Worm (Caenorhabditis elegans) whole organism, late embryonic: ENCODE data around the gene F33A8.7.

Experiments
- F13H6.1 ChIP-seq: sonication (generic microtip); optimal IDR thresholded peaks from 2 replicates; lab custom pipeline; 2016; ENCODE audit warnings: missing genetic modification characterization, missing compliant biosample characterization
- ceh-18 ChIP-seq: sonication (generic microtip); optimal IDR thresholded peaks from 2 replicates; lab custom pipeline; 2016; ENCODE audit warnings: missing genetic modification characterization, missing compliant biosample characterization
- ceh-19 ChIP-seq: fragments of 200-800 bp; sonication (Bioruptor generic); optimal IDR thresholded peaks from 2 replicates; lab custom pipeline; 2018; ENCODE audit warnings: mild to moderate bottlenecking, missing genetic modification characterization, missing compliant biosample characterization
- ets-4 ChIP-seq: sonication (generic microtip); optimal IDR thresholded peaks from 2 replicates; lab custom pipeline; 2016; ENCODE audit warnings: missing genetic modification characterization, missing compliant biosample characterization
- pqm-1 ChIP-seq: sonication (generic microtip); optimal IDR thresholded peaks from 2 replicates; lab custom pipeline; 2016; ENCODE audit warnings: missing genetic modification characterization, missing compliant biosample characterization
- rnt-1 ChIP-seq: sonication (generic microtip); optimal IDR thresholded peaks from 2 replicates; lab custom pipeline; 2016; ENCODE audit warnings: missing genetic modification characterization, missing compliant biosample characterization

- TF ChIP-seq ceh-18 (tag; lab: Kevin White, UChicago) (no peak), ets-4 (tag; lab: Kevin White, UChicago) (no peak), pqm-1 (tag; lab: Kevin White, UChicago) (no peak), F13H6.1 (tag; lab: Kevin White, UChicago) (no peak), ceh-19 (GFP tag; lab: Kevin White, UChicago) (no peak), rnt-1 (tag; lab: Kevin White, UChicago) (no peak)
Measured at ce11 chrII:11004381-11004780, 21.1 kb downstream of the F33A8.7 start.
